Worm (Caenorhabditis elegans): ENCODE measurements around the gene F38A5.22.

Gene F38A5.22

DNA sequence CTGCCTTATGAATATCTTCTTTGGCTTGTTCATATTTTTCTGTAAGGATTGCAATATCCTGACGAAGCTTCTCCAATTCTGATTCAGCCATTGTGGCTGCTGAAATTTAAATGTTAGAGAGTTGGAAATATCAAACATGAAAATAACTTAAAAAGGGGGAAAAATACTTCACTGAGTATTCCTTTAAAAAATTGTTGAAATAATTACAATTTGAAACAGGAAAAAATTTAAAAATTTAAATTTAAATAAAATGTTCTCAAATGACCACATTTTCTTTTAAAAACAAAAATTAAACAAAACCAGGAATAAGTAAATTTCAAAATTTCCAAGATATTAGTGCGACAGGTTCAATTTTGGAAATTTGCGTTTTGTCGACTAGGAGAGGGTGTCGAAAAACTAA is 23.5 kb downstream of the F38A5.22 start, which contains the start of gene bicd-1:
Gene bicd-1 (minus strand): TSS at position 101 of the 400 bp plus-strand sequence.
- TF ChIP-seq ama-1 (optimal IDR thresholded peaks at IDR 0.05) (no peak), ttx-3 (tag; optimal IDR thresholded peaks at IDR 0.05) (no peak), ceh-34 (tag; optimal IDR thresholded peaks at IDR 0.05) (no peak), dve-1 (tag; optimal IDR thresholded peaks at IDR 0.05) (no peak), tbx-7 (tag; optimal IDR thresholded peaks at IDR 0.05) (no peak), ceh-6 (GFP tag; optimal IDR thresholded peaks at IDR 0.05) (no peak), K09A11.1 (tag; optimal IDR thresholded peaks at IDR 0.05; ENCODE audit: insufficient read depth) (no peak), pros-1 (tag; optimal IDR thresholded peaks at IDR 0.05) (no peak), fkh-10 (GFP tag; optimal IDR thresholded peaks at IDR 0.05) (no peak), pax-1 (tag; optimal IDR thresholded peaks at IDR 0.05) (no peak), rnt-1 (tag; optimal IDR thresholded peaks at IDR 0.05) (no peak), ets-4 (tag; optimal IDR thresholded peaks at IDR 0.05) (no peak)

DNA sequence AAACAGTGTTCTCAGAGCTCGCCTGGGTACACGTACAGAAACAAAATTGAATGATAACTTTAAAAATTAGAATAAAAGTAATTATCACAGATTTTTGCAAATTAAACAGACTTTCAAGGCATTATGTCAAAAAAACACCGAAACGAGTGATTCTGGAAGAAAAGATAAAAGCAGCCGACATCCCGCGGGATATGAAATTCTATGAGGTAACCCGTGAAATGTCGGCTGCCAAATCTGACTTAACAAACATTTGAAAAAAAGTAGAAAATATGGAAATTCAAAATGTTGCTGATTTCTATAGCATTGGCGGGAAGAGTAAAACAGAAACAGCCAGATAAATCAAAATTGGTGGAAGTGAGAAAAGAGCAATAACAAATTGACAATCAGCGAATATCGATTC is 30.1 kb downstream of the F38A5.22 start:
- TF ChIP-seq ceh-30 (tag; optimal IDR thresholded peaks at IDR 0.05) (no peak), odd-2 (tag; optimal IDR thresholded peaks at IDR 0.05) (no peak)

ce11 chrIV:6562039-6562438 is 33.7 kb downstream of the F38A5.22 start:
- TF ChIP-seq ceh-24 (tag; optimal IDR thresholded peaks at IDR 0.05) (no peak), pat-9 (tag; optimal IDR thresholded peaks at IDR 0.05) (no peak), dve-1 (tag; optimal IDR thresholded peaks at IDR 0.05) (no peak), unc-86 (tag; optimal IDR thresholded peaks at IDR 0.05) (no peak), C38D4.7 (GFP tag; optimal IDR thresholded peaks at IDR 0.05) (no peak), nfya-1 (tag; optimal IDR thresholded peaks at IDR 0.05) (no peak), fax-1 (tag; optimal IDR thresholded peaks at IDR 0.05) (no peak), pha-2 (tag; optimal IDR thresholded peaks at IDR 0.05) (no peak), ceh-18 (tag; optimal IDR thresholded peaks at IDR 0.05) (no peak), ceh-45 (GFP tag; IDR thresholded peaks at IDR 0.05) (no peak), rnt-1 (tag; optimal IDR thresholded peaks at IDR 0.05) (no peak), hlh-6 (tag; optimal IDR thresholded peaks at IDR 0.05) (no peak), ahr-1 (tag; optimal IDR thresholded peaks at IDR 0.05) (no peak), K02D7.2 (tag; optimal IDR thresholded peaks at IDR 0.05) (no peak), dmd-4 (tag; optimal IDR thresholded peaks at IDR 0.05; ENCODE audit: borderline replicate concordance) (no peak), npax-4 (tag; optimal IDR thresholded peaks at IDR 0.05) (no peak), C08G9.2 (tag; optimal IDR thresholded peaks at IDR 0.05) (no peak), T23F11.4 (GFP tag; optimal IDR thresholded peaks at IDR 0.05) (no peak), K09A11.1 (tag; optimal IDR thresholded peaks at IDR 0.05; ENCODE audit: insufficient read depth) (no peak), Y22D7AL.16 (tag; optimal IDR thresholded peaks at IDR 0.05) (no peak)

DNA sequence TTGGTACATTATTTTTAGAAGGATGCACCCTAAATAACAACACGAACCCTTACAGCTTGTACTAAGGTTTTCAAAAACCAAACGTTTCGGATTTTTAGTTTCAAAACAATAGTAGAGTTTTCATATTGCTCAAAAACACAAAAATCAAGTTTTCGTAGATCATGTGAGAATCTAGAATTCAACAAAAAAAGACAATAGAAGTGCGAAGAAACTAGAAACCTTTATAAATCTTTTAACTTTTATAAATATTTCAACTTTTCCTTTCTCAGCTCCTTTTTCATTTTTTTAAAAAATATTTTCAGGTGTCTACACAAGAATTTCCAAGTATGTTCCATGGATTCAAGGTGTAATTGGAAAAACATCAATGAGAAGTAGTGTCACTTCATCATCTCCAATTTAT is 35.3 kb downstream of the F38A5.22 start, which contains the start of gene best-9:
Gene best-9 (plus strand): TSS at position 301 of the 400 bp plus-strand sequence.
- no peak for TF ChIP-seq K02D7.2 (tag; optimal IDR thresholded peaks at IDR 0.05)
- no peak for TF ChIP-seq pha-4 (tag; optimal IDR thresholded peaks at IDR 0.05)
- no peak for TF ChIP-seq K09A11.1 (tag; optimal IDR thresholded peaks at IDR 0.05; ENCODE audit: insufficient read depth)
- no peak for TF ChIP-seq ztf-16 (tag; optimal IDR thresholded peaks at IDR 0.05)
- TF ChIP-seq ceh-14 (tag; optimal IDR thresholded peaks at IDR 0.05) = no peak
- no peak for TF ChIP-seq unc-3 (GFP tag; conservative IDR thresholded peaks at IDR 0.05)
- TF ChIP-seq unc-3 (tag; optimal IDR thresholded peaks at IDR 0.05) = no peak
